Worm (Caenorhabditis elegans): Measurements from ENCODE around the gene F59A1.6.

F59A1.6 gene

DNA sequence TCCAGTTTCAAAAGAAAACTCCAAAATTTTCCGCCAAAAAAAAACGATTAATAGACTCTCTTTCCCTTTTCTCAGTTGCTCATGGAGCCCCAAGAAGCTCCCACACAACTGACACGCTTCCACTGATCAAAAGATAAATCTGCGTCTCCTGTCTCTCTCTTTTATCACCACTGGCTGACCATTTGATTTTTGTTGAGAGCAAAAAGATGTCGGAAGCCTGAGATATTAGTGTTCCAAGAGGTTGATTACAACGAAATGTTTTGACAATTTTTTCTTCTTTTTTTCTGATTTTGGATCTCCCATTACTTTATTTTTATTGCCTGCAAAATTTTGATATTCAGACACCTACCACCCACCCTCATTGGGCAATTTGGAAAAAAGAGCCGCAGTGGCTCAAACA, 47.6 kb downstream of the F59A1.6 start, which contains the start of gene twk-42 (continued):
- TF ChIP-seq gei-17 (GFP tag; optimal IDR thresholded peaks at IDR 0.05) (no peak), madf-3 (GFP tag; IDR thresholded peaks at IDR 0.05) (no peak), Y53F4B.3 (GFP tag; IDR thresholded peaks at IDR 0.05) (no peak)
